Worm (Caenorhabditis elegans) whole organism, L3 larva: Measurements from ENCODE around the gene T20G5.12.

ENCODE experiments used
- elt-3 ChIP-seq, 3 experiments: fragments of 150-350 bp in 1 of 3; sonication (generic microtip) in 2 of 3; optimal IDR thresholded peaks; 2 replicates in 2 of 3; 4 replicates in 1 of 3; lab custom pipeline; 2014 to 2017; ENCODE audit warnings: missing biosample characterization in 3 of 3, missing genetic modification characterization in 3 of 3
- nhr-11 ChIP-seq: fragments of 150-350 bp; optimal IDR thresholded peaks from 2 replicates; lab custom pipeline; 2014; ENCODE audit warnings: missing biosample characterization, missing genetic modification characterization
- nhr-25 ChIP-seq: sonication (generic microtip); optimal IDR thresholded peaks from 2 replicates; lab custom pipeline; 2017; ENCODE audit warnings: missing biosample characterization, missing genetic modification characterization
- nhr-76 ChIP-seq: fragments of 150-350 bp; sonication (generic microtip); optimal IDR thresholded peaks from 5 replicates; lab custom pipeline; 2014; ENCODE audit warnings: missing biosample characterization, missing genetic modification characterization
- tbx-2 ChIP-seq: sonication (generic microtip); optimal IDR thresholded peaks from 2 replicates; lab custom pipeline; 2016; ENCODE audit warnings: mild to moderate bottlenecking, missing genetic modification characterization, missing compliant biosample characterization

DNA sequence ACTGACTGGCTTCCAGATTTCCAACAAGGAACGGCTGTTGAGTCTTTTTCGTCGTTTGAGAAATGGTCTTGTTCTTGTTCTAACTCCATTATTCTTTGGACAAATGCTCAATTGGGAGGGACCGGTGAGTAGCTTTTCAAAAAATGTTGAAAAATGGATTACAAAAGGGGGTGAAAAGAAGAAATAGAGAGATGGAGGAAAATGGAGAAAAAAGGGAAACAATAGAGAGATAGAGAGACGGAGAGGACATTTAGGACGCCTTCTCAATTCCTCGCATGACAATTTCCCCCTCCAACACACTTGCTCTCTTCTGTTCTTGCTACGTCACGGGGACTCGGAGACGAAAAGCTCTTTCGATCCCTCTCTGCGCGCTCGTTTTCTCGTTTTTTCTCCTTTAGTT lies 48.4 kb upstream of the T20G5.12 start:
- no peak for TF ChIP-seq nhr-76 (tag; lab: Kevin White, UChicago)
- no peak for TF ChIP-seq nhr-25
- no peak for TF ChIP-seq tbx-2 (tag; lab: Kevin White, UChicago)
- TF ChIP-seq nhr-11 (tag; lab: Kevin White, UChicago): no peak
- no peak for TF ChIP-seq elt-3 (tag; optimal IDR thresholded peaks at IDR 0.05; lab: Kevin White, UChicago)
